Worm (Caenorhabditis elegans) whole organism, mixed stage, embryonic: Measurements from ENCODE around the gene Y34B4A.10.

Experiments
- ceh-39 ChIP-seq: fragments of 150-350 bp; optimal IDR thresholded peaks from 2 replicates; lab custom pipeline; 2014; ENCODE audit warnings: missing biosample characterization, missing genetic modification characterization
- elt-3 ChIP-seq: fragments of 150-350 bp; optimal IDR thresholded peaks from 2 replicates; lab custom pipeline; 2014; ENCODE audit warnings: missing biosample characterization, missing genetic modification characterization
- nhr-76 ChIP-seq: sonication (generic microtip); optimal IDR thresholded peaks from 2 replicates; lab custom pipeline; 2017; ENCODE audit warnings: missing biosample characterization, missing genetic modification characterization
- pha-4 ChIP-seq: fragments of 150-350 bp; optimal IDR thresholded peaks from 2 replicates; lab custom pipeline; 2018; ENCODE audit warnings: missing biosample characterization, missing genetic modification reagents, missing genetic modification characterization
- sem-2 ChIP-seq: fragments of 200-800 bp; sonication (Bioruptor generic); optimal IDR thresholded peaks from 2 replicates; lab custom pipeline; 2018; ENCODE audit warnings: mild to moderate bottlenecking, missing genetic modification characterization, missing compliant biosample characterization

- no peak for TF ChIP-seq pha-4 (tag; lab: Kevin White, UChicago)
- no peak for TF ChIP-seq nhr-76 (tag; lab: Kevin White, UChicago)
- TF ChIP-seq sem-2 (GFP tag; lab: Kevin White, UChicago) = no peak
- no peak for TF ChIP-seq ceh-39 (tag; lab: Kevin White, UChicago)
- TF ChIP-seq elt-3 (tag; lab: Kevin White, UChicago) = no peak
These were observed 23.4 kb upstream of the Y34B4A.10 start, which contains the start of gene H28G03.3 for ce11 chrX:5226265-5226664.
